Worm (Caenorhabditis elegans) whole organism, L1 larva: Measurements from ENCODE around the gene F23H11.5.

Experiments
- C04F5.9 ChIP-seq: sonication (generic microtip); optimal IDR thresholded peaks from 2 replicates; lab custom pipeline; 2016; ENCODE audit warnings: missing genetic modification characterization, missing compliant biosample characterization
- C16A3.4 ChIP-seq: fragments of 150-350 bp; optimal IDR thresholded peaks from 2 replicates; lab custom pipeline; 2014; ENCODE audit warnings: missing biosample characterization, missing genetic modification characterization
- C34B4.2 ChIP-seq: sonication (generic microtip); optimal IDR thresholded peaks from 2 replicates; lab custom pipeline; 2017; ENCODE audit warnings: mild to moderate bottlenecking, missing genetic modification characterization, missing compliant biosample characterization
- F16B12.6 ChIP-seq: fragments of 150-350 bp; optimal IDR thresholded peaks from 2 replicates; lab custom pipeline; 2014; ENCODE audit warnings: missing biosample characterization, missing genetic modification characterization
- alr-1 ChIP-seq: fragments of 200-800 bp; sonication (Bioruptor generic); optimal IDR thresholded peaks from 2 replicates; lab custom pipeline; 2018; ENCODE audit warnings: borderline replicate concordance, mild to moderate bottlenecking, missing genetic modification characterization, missing compliant biosample characterization
- ama-1 ChIP-seq: fragments of 150-350 bp; optimal IDR thresholded peaks from 2 replicates; lab custom pipeline; 2014
- blmp-1 ChIP-seq: fragments of 150-350 bp; optimal IDR thresholded peaks from 2 replicates; lab custom pipeline; 2014; ENCODE audit warnings: missing biosample characterization, missing genetic modification characterization
- ces-1 ChIP-seq: fragments of 150-350 bp; optimal IDR thresholded peaks from 2 replicates; lab custom pipeline; 2014; ENCODE audit warnings: missing biosample characterization, missing genetic modification reagents, missing genetic modification characterization
- dpl-1 ChIP-seq, 3 experiments: fragments of 150-350 bp in 2 of 3; sonication (generic microtip) in 1 of 3; optimal IDR thresholded peaks; 2 replicates each; lab custom pipeline; 2014 to 2017; ENCODE audit warnings: missing biosample characterization in 3 of 3, missing genetic modification characterization in 3 of 3, missing genetic modification reagents in 3 of 3
- dsc-1 ChIP-seq: sonication (generic microtip); optimal IDR thresholded peaks from 2 replicates; lab custom pipeline; 2016; ENCODE audit warnings: mild to moderate bottlenecking, missing genetic modification characterization, missing compliant biosample characterization
- efl-1 ChIP-seq, 4 experiments: fragments of 150-350 bp; optimal IDR thresholded peaks in 3 of 4; peaks in 1 of 4; 1 replicate in 1 of 4; 2 replicates in 3 of 4; lab custom pipeline; 2014; ENCODE audit warnings: missing biosample characterization in 2 of 4, missing genetic modification characterization in 2 of 4, missing genetic modification reagents in 2 of 4
- egl-27 ChIP-seq, 2 experiments: fragments of 150-350 bp in 1 of 2; sonication (generic microtip); optimal IDR thresholded peaks; 3 replicates each; lab custom pipeline; 2017 to 2018; ENCODE audit warnings: missing biosample characterization in 2 of 2, missing genetic modification characterization in 2 of 2, missing genetic modification reagents in 2 of 2
- elt-2 ChIP-seq: sonication (generic microtip); optimal IDR thresholded peaks from 2 replicates; lab custom pipeline; 2016; ENCODE audit warnings: missing genetic modification characterization, mild to moderate bottlenecking, inconsistent platforms, missing compliant biosample characterization, missing genetic modification reagents
- fkh-10 ChIP-seq: sonication (generic microtip); optimal IDR thresholded peaks from 2 replicates; lab custom pipeline; 2017; ENCODE audit warnings: missing biosample characterization, missing genetic modification reagents, missing genetic modification characterization
- fkh-8 ChIP-seq: sonication (generic microtip); optimal IDR thresholded peaks from 2 replicates; lab custom pipeline; 2016; ENCODE audit warnings: mild to moderate bottlenecking, missing genetic modification characterization, missing compliant biosample characterization
- fos-1 ChIP-seq: fragments of 150-350 bp; optimal IDR thresholded peaks from 2 replicates; lab custom pipeline; 2014; ENCODE audit warnings: missing biosample characterization, missing genetic modification characterization
- grh-1 ChIP-seq: fragments of 200-800 bp; sonication (Bioruptor generic); IDR thresholded peaks from 2 replicates; pipeline ENCODE4 v1.3.6; 2022; ENCODE audit warnings: missing genetic modification reagents, missing genetic modification characterization, missing compliant biosample characterization
- hlh-4 ChIP-seq: sonication (generic microtip); optimal IDR thresholded peaks from 2 replicates; lab custom pipeline; 2016; ENCODE audit warnings: mild to moderate bottlenecking, missing genetic modification characterization, missing compliant biosample characterization
- isw-1 ChIP-seq: fragments of 200-800 bp; sonication (Bioruptor generic); IDR thresholded peaks from 2 replicates; pipeline ENCODE4 v1.3.6; 2022; ENCODE audit warnings: missing genetic modification characterization, missing compliant biosample characterization
- jun-1 ChIP-seq: fragments of 150-350 bp; optimal IDR thresholded peaks from 2 replicates; lab custom pipeline; 2014; ENCODE audit warnings: missing biosample characterization, missing genetic modification reagents, missing genetic modification characterization
- lin-14 ChIP-seq: fragments of 200-800 bp; sonication (Bioruptor generic); optimal IDR thresholded peaks from 2 replicates; lab custom pipeline; 2018; ENCODE audit warnings: mild to moderate bottlenecking, missing genetic modification characterization, moderate library complexity, missing compliant biosample characterization
- lin-15B ChIP-seq: fragments of 150-350 bp; sonication (generic microtip); optimal IDR thresholded peaks from 3 replicates; lab custom pipeline; 2014; ENCODE audit warnings: missing biosample characterization, missing genetic modification characterization
- lin-35 ChIP-seq, 2 experiments: fragments of 150-350 bp; optimal IDR thresholded peaks; 2 replicates each; lab custom pipeline; 2014; ENCODE audit warnings: missing biosample characterization in 2 of 2, missing genetic modification characterization in 2 of 2, missing genetic modification reagents in 2 of 2
- lsy-2 ChIP-seq, 2 experiments: fragments of 150-350 bp; optimal IDR thresholded peaks; 2 replicates each; lab custom pipeline; 2014; ENCODE audit warnings: missing biosample characterization in 2 of 2, missing genetic modification characterization in 2 of 2
- mab-9 ChIP-seq: fragments of 200-800 bp; sonication (Bioruptor generic); IDR thresholded peaks from 2 replicates; pipeline ENCODE4 v1.3.6; 2022; ENCODE audit warnings: missing genetic modification reagents, missing genetic modification characterization, missing compliant biosample characterization
- mdl-1 ChIP-seq, 2 experiments: fragments of 150-350 bp; optimal IDR thresholded peaks; 2 replicates each; lab custom pipeline; 2014 to 2017; ENCODE audit warnings: missing biosample characterization in 2 of 2, missing genetic modification characterization in 2 of 2, inconsistent platforms in 1 of 2
- nhr-19 ChIP-seq: fragments of 200-800 bp; sonication (Bioruptor generic); conservative IDR thresholded peaks from 2 replicates; pipeline ENCODE4 v1.3.6; 2022; ENCODE audit warnings: missing genetic modification characterization, missing compliant biosample characterization
- nhr-20 ChIP-seq: sonication (generic microtip); optimal IDR thresholded peaks from 2 replicates; lab custom pipeline; 2016; ENCODE audit warnings: mild to moderate bottlenecking, missing genetic modification characterization, missing compliant biosample characterization
- nhr-237 ChIP-seq: fragments of 150-350 bp; optimal IDR thresholded peaks from 2 replicates; lab custom pipeline; 2014; ENCODE audit warnings: missing biosample characterization, missing genetic modification characterization
- nhr-47 ChIP-seq: sonication (generic microtip); optimal IDR thresholded peaks from 2 replicates; lab custom pipeline; 2016; ENCODE audit warnings: mild to moderate bottlenecking, missing genetic modification characterization, moderate library complexity, missing compliant biosample characterization
- nhr-71 ChIP-seq: sonication (generic microtip); optimal IDR thresholded peaks from 2 replicates; lab custom pipeline; 2016; ENCODE audit warnings: mild to moderate bottlenecking, missing genetic modification characterization, moderate library complexity, missing compliant biosample characterization
- nhr-76 ChIP-seq: sonication (generic microtip); optimal IDR thresholded peaks from 2 replicates; lab custom pipeline; 2017; ENCODE audit warnings: missing biosample characterization, missing genetic modification characterization
- nhr-84 ChIP-seq: sonication (generic microtip); optimal IDR thresholded peaks from 2 replicates; lab custom pipeline; 2017; ENCODE audit warnings: missing biosample characterization, missing genetic modification characterization
- pag-3 ChIP-seq: sonication (generic microtip); optimal IDR thresholded peaks from 2 replicates; lab custom pipeline; 2017; ENCODE audit warnings: missing genetic modification characterization, mild to moderate bottlenecking, missing compliant biosample characterization, antibody characterized with exemption, borderline replicate concordance; ENCODE audit not compliant: insufficient read depth
- pax-3 ChIP-seq: fragments of 200-800 bp; sonication (Bioruptor generic); optimal IDR thresholded peaks from 2 replicates; lab custom pipeline; 2018; ENCODE audit warnings: mild to moderate bottlenecking, missing genetic modification characterization, moderate library complexity, missing compliant biosample characterization
- snu-23 ChIP-seq: sonication (generic microtip); optimal IDR thresholded peaks from 2 replicates; lab custom pipeline; 2016; ENCODE audit warnings: missing genetic modification characterization, missing compliant biosample characterization
- tbx-2 ChIP-seq: sonication (generic microtip); optimal IDR thresholded peaks from 2 replicates; lab custom pipeline; 2016; ENCODE audit warnings: missing genetic modification characterization, missing compliant biosample characterization
- unc-62 ChIP-seq: fragments of 150-350 bp; optimal IDR thresholded peaks from 2 replicates; lab custom pipeline; 2014; ENCODE audit warnings: missing biosample characterization, missing genetic modification reagents, missing genetic modification characterization
- unc-98 ChIP-seq: fragments of 200-800 bp; sonication (Bioruptor generic); IDR thresholded peaks from 2 replicates; pipeline ENCODE4 v1.3.6; 2022; ENCODE audit warnings: missing genetic modification characterization, missing compliant biosample characterization
- zip-4 ChIP-seq: fragments of 200-800 bp; sonication (Bioruptor generic); optimal IDR thresholded peaks from 2 replicates; lab custom pipeline; 2018; ENCODE audit warnings: mild to moderate bottlenecking, missing genetic modification characterization, moderate library complexity, missing compliant biosample characterization
- ztf-11 ChIP-seq, 2 experiments: sonication (generic microtip); optimal IDR thresholded peaks; 2 replicates each; lab custom pipeline; 2016 to 2017; ENCODE audit warnings: missing genetic modification characterization in 2 of 2, missing biosample characterization in 1 of 2, missing compliant biosample characterization in 1 of 2
- ztf-4 ChIP-seq: fragments of 150-350 bp; optimal IDR thresholded peaks from 2 replicates; lab custom pipeline; 2014; ENCODE audit warnings: missing biosample characterization, missing genetic modification characterization

The F23H11.5 gene

ce11 chrIII:907990-908389 lies 2.4 kb downstream of the F23H11.5 start:
- TF ChIP-seq zip-4 (GFP tag; lab: Kevin White, UChicago) (no peak), dsc-1 (tag; lab: Kevin White, UChicago) (no peak), snu-23 (peak; percentile 5), blmp-1 (tag; lab: Kevin White, UChicago) (peak; percentile 61), ces-1 (GFP tag; lab: Kevin White, UChicago) (no peak), lin-14 (GFP tag; lab: Kevin White, UChicago) (peak; percentile 36), efl-1 (optimal IDR thresholded peaks at IDR 0.05; lab: Kevin White, UChicago) (peak; percentile 6 to 49), efl-1 (GFP tag; optimal IDR thresholded peaks at IDR 0.05 in 1 of 2; lab: Kevin White, UChicago) (peak in 1 of 2 experiments; percentile 7), lsy-2 (tag; optimal IDR thresholded peaks at IDR 0.05; lab: Kevin White, UChicago) (peak in 1 of 2 experiments; percentile 45), nhr-84 (tag; lab: Kevin White, UChicago) (no peak), jun-1 (peak; percentile 71), fos-1 (tag; lab: Kevin White, UChicago) (peak; percentile 94), nhr-237 (tag; lab: Kevin White, UChicago) (no peak)

DNA sequence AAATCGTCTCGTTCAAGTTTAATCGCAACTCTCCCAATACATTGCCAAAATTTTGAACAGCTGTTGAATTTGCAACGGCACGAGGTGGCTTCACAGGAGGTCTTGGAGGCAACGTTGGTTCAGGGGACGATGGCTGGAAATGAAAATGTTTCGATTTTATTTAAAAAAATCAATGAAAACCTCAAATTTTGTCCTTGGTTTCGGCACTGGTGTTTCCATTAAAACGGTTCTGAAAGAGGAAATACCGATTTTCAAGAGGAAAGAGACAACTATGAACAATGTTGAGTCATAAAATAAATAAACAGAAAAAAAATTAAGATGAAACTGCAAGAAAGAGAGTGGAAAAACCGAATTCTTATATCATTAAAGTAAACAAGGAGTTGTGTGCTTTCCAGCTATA lies 3.1 kb downstream of the F23H11.5 start, which contains the start of gene F23H11.4:
F23H11.4 (minus strand) TSS at position 229 of the 400 bp plus-strand sequence.
- TF ChIP-seq fkh-10 (no peak), efl-1 (optimal IDR thresholded peaks at IDR 0.05; lab: Kevin White, UChicago) (no peak), efl-1 (GFP tag; optimal IDR thresholded peaks at IDR 0.05 in 1 of 2; lab: Kevin White, UChicago) (peak in 1 of 2 experiments; percentile 71)
- TF ChIP-seq, all 84 proteins: peak for 1

DNA sequence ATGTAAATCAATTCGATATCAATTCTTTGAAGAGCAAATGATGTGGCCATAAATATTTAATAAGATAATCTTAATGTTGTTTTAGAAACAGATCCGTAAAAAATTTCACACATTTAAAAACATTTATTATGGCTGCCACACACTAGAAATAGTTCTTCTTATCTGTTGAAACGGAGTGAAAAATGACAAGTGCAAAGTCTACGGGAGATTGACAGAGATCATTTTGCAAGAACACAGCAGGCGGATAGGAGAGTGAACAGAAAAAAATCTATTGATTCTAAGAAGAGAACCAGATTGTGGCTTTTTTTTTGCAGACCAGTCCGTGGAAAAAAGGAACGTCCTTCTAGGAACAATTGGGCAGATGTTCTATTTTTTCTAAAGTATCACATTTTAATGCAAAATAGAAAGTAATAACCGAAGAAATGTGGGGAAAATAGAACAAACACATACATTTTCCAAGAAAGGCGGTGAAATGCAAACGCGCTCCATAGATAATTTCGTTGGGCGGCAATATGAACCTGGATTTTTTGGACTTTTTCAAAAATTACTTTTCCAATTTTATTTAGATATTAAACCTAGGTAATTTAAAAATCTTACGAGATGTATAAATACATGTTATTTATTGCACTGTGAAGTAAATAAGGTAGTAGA lies 8.7 kb downstream of the F23H11.5 start:
- TF ChIP-seq nhr-71 (tag; lab: Kevin White, UChicago) (peak; percentile 36), unc-98 (no peak), ama-1 (lab: Kevin White, UChicago) (no peak), C16A3.4 (tag; lab: Kevin White, UChicago) (peak; percentile 15), nhr-20 (peak; percentile 6), snu-23 (peak; percentile 3), dpl-1 (GFP tag; optimal IDR thresholded peaks at IDR 0.05; lab: Kevin White, UChicago) (peak; percentile 61 to 81 (median 73)), blmp-1 (tag; lab: Kevin White, UChicago) (peak; percentile 9), mab-9 (GFP tag; lab: Robert Waterston, UW) (no peak), lin-35 (GFP tag; optimal IDR thresholded peaks at IDR 0.05; lab: Kevin White, UChicago) (peak; percentile 42 to 87), efl-1 (optimal IDR thresholded peaks at IDR 0.05; lab: Kevin White, UChicago) (peak; percentile 55 to 70), efl-1 (GFP tag; optimal IDR thresholded peaks at IDR 0.05 in 1 of 2; lab: Kevin White, UChicago) (peak; percentile 78 to 97), lin-15B (peak; percentile 42), nhr-47 (tag; lab: Kevin White, UChicago) (peak; percentile 4)

DNA sequence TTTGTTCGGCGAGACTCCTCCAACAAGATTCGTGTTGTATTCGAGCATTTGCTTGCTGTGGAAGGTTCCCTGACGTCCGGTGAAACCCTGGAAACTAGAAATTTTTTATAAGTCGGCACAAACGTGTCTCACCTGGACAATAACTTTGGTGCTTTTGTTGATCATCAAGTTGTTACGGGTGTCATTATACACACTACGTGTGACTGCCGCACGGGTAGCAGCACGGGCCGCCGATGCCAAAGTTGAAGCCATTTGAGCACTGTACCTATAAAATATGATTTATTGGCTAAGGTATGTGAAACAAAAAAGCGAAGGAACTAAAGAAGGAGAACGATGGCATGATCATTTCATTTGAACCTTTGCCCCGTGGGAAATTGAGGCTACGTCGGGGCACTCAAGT lies 9.2 kb downstream of the F23H11.5 start, which contains the start of gene sucl-2:
sucl-2 (minus strand) TSS at position 265 of the 400 bp plus-strand sequence.
- no peak for TF ChIP-seq C04F5.9 (tag; lab: Kevin White, UChicago)
- no peak for TF ChIP-seq elt-2 (tag; lab: Kevin White, UChicago)
- TF ChIP-seq unc-62 (GFP tag; lab: Kevin White, UChicago), result no peak
- TF ChIP-seq pax-3 (tag; lab: Kevin White, UChicago), result no peak
- TF ChIP-seq efl-1 (optimal IDR thresholded peaks at IDR 0.05; lab: Kevin White, UChicago), result no peak
- TF ChIP-seq efl-1 (GFP tag; optimal IDR thresholded peaks at IDR 0.05 in 1 of 2; lab: Kevin White, UChicago), result peak in 1 of 2 experiments; percentile 90
- no peak for TF ChIP-seq ama-1 (lab: Kevin White, UChicago)
- no peak for TF ChIP-seq egl-27 (tag; optimal IDR thresholded peaks at IDR 0.05; lab: Kevin White, UChicago)
- TF ChIP-seq pag-3 (tag; lab: Kevin White, UChicago), result no peak

DNA sequence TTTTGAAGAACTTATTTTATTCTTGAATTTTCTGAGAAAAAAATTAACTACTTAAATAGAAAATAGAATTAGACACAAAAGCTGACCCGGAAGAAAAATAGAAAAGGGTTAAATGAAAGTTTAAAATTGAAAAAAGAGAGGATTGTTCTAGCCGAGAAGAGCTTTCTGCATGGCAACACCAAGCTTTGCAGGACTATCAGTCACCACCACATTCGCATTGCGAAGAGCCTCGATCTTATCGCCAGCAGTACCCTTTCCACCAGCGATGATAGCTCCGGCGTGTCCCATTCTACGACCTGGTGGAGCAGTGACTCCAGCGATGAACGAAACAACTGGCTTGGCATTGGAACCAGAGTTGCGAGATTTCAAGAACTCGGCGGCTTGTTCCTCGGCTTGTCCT lies 10.3 kb downstream of the F23H11.5 start:
- no peak for TF ChIP-seq nhr-19 (GFP tag; lab: Robert Waterston, UW)
- TF ChIP-seq nhr-76, result no peak
- no peak for TF ChIP-seq tbx-2 (tag; lab: Kevin White, UChicago)
- TF ChIP-seq C34B4.2 (tag; lab: Kevin White, UChicago), result no peak
- no peak for TF ChIP-seq egl-27 (tag; optimal IDR thresholded peaks at IDR 0.05; lab: Kevin White, UChicago)
- TF ChIP-seq grh-1 (GFP tag; lab: Robert Waterston, UW), result no peak
- no peak for TF ChIP-seq ztf-11 (tag; optimal IDR thresholded peaks at IDR 0.05; lab: Kevin White, UChicago)
- no peak for TF ChIP-seq fkh-8 (tag; lab: Kevin White, UChicago)
- no peak for TF ChIP-seq fkh-10
- TF ChIP-seq ztf-4 (tag; lab: Kevin White, UChicago), result no peak
- TF ChIP-seq F16B12.6 (tag; lab: Kevin White, UChicago), result no peak
- no peak for TF ChIP-seq isw-1 (GFP tag; lab: Robert Waterston, UW)
- TF ChIP-seq hlh-4, result no peak
- no peak for TF ChIP-seq mdl-1 (tag; optimal IDR thresholded peaks at IDR 0.05; lab: Kevin White, UChicago)
- TF ChIP-seq alr-1, result no peak
